Worm (Caenorhabditis elegans): ENCODE data around the gene sto-6.

DNA sequence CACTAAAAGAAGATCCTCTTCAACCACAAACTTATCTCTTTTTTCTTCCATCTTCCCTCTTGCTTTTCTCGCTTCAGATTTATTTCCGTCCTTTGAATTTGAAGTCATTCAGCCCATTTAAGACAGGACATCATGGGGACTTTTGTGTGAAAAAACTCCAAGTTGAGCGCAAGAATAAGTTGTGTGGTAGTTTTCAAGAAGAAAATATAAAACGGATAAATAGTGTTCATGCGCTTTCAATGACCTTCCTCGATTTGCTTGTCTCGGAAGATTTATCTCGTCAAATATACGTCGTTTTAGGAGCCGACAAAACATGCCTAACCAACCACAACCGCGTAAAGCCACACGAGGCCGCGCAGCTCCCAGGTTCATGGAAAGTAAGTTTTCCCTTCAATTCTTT lies at the start of gene sto-6:
- TF ChIP-seq him-1 (tag; optimal IDR thresholded peaks at IDR 0.05) (no peak), dao-5 (tag; optimal IDR thresholded peaks at IDR 0.05) (no peak), W03F9.2 (tag; optimal IDR thresholded peaks at IDR 0.05) (no peak)

Data from whole organism, L4/young adult.